Worm (Caenorhabditis elegans) whole organism, midembryonic: Measurements from ENCODE around the gene F17C8.3.

Source experiments
- cog-1 ChIP-seq: sonication (generic microtip); optimal IDR thresholded peaks from 2 replicates; lab custom pipeline; 2016; ENCODE audit warnings: missing genetic modification characterization, missing compliant biosample characterization
- ref-1 ChIP-seq: fragments of 200-800 bp; sonication (Bioruptor generic); conservative IDR thresholded peaks from 2 replicates; pipeline ENCODE4 v1.3.6; 2022; ENCODE audit warnings: missing genetic modification reagents, missing genetic modification characterization, missing compliant biosample characterization

ce11 chrIII:4735443-4735842 lies 3.7 kb downstream of the F17C8.3 start, which contains the start of gene F17C8.7:
- no peak for TF ChIP-seq cog-1 (tag; lab: Kevin White, UChicago)
- TF ChIP-seq ref-1 (GFP tag; lab: Robert Waterston, UW): no peak
